Fruit fly (Drosophila melanogaster) whole organism, embryonic: ENCODE results near the gene CG9550.

ENCODE experiments used
- ATbp ChIP-seq: fragments of 200-800 bp; sonication (Bioruptor generic); optimal IDR thresholded peaks from 2 replicates; lab custom pipeline; 2017; ENCODE audit warnings: missing biosample characterization, mild to moderate bottlenecking, missing genetic modification characterization, missing genetic modification reagents
- Aef1 ChIP-seq: fragments of 200-800 bp; sonication (Bioruptor generic); IDR thresholded peaks from 3 replicates; pipeline ENCODE4 v1.3.6; 2022; ENCODE audit warnings: missing biosample characterization, missing genetic modification characterization
- Bgb ChIP-seq: fragments of 200-800 bp; sonication (Bioruptor generic); IDR thresholded peaks from 2 replicates; pipeline ENCODE4 v1.3.6; 2022; ENCODE audit warnings: missing biosample characterization, missing genetic modification characterization; ENCODE audit not compliant: partially characterized antibody
- CG10209 ChIP-seq: fragments of 200-800 bp; sonication (Bioruptor generic); optimal IDR thresholded peaks from 3 replicates; lab custom pipeline; 2017; ENCODE audit warnings: missing biosample characterization, mild to moderate bottlenecking, missing genetic modification characterization, missing genetic modification reagents
- CG10431 ChIP-seq: fragments of 200-800 bp; sonication (Bioruptor generic); optimal IDR thresholded peaks from 3 replicates; lab custom pipeline; 2018; ENCODE audit warnings: missing biosample characterization, mild to moderate bottlenecking, missing genetic modification characterization
- CG11093 ChIP-seq: fragments of 200-800 bp; sonication (Bioruptor generic); IDR thresholded peaks from 3 replicates; pipeline ENCODE4 v1.3.6; 2022; ENCODE audit warnings: missing biosample characterization, missing genetic modification characterization
- CG11696 ChIP-seq: fragments of 200-800 bp; sonication (Bioruptor generic); IDR thresholded peaks from 2 replicates; pipeline ENCODE4 v1.3.6; 2022; ENCODE audit warnings: missing biosample characterization, missing genetic modification characterization
- CG13296 ChIP-seq: fragments of 200-800 bp; sonication (Bioruptor generic); optimal IDR thresholded peaks from 3 replicates; lab custom pipeline; 2018; ENCODE audit warnings: missing biosample characterization, mild to moderate bottlenecking, missing genetic modification characterization
- CG13424 ChIP-seq: fragments of 200-800 bp; sonication (Bioruptor generic); optimal IDR thresholded peaks from 2 replicates; lab custom pipeline; 2019; ENCODE audit warnings: missing biosample characterization, mild to moderate bottlenecking, missing genetic modification characterization, moderate library complexity
- CG14050 ChIP-seq: fragments of 200-800 bp; sonication (Bioruptor generic); IDR thresholded peaks from 3 replicates; pipeline ENCODE4 v1.3.6; 2022; ENCODE audit warnings: missing biosample characterization, missing genetic modification characterization
- CG1647 ChIP-seq: fragments of 200-800 bp; sonication (Bioruptor generic); optimal IDR thresholded peaks from 3 replicates; lab custom pipeline; 2016; ENCODE audit warnings: missing biosample characterization, missing genetic modification characterization
- CG16863 ChIP-seq: fragments of 200-800 bp; sonication (Bioruptor generic); optimal IDR thresholded peaks from 3 replicates; lab custom pipeline; 2016; ENCODE audit warnings: missing biosample characterization, missing genetic modification characterization
- CG17186 ChIP-seq: fragments of 200-800 bp; sonication (Bioruptor generic); optimal IDR thresholded peaks from 3 replicates; lab custom pipeline; 2017; ENCODE audit warnings: missing biosample characterization, missing genetic modification reagents, missing genetic modification characterization
- CG17829 ChIP-seq: fragments of 200-800 bp; optimal IDR thresholded peaks from 2 replicates; lab custom pipeline; 2019; ENCODE audit warnings: missing biosample characterization, mild to moderate bottlenecking, missing genetic modification characterization, moderate library complexity
- CG4707 ChIP-seq: fragments of 200-800 bp; sonication (Bioruptor generic); optimal IDR thresholded peaks from 2 replicates; lab custom pipeline; 2018; ENCODE audit warnings: missing biosample characterization, mild to moderate bottlenecking, missing genetic modification characterization, moderate library complexity
- CG5953 ChIP-seq: fragments of 200-800 bp; sonication (Bioruptor generic); IDR thresholded peaks from 2 replicates; pipeline ENCODE4 v1.3.6; 2022; ENCODE audit warnings: missing biosample characterization, missing genetic modification characterization
- CG6272 ChIP-seq: fragments of 200-800 bp; sonication (Bioruptor generic); IDR thresholded peaks from 2 replicates; pipeline ENCODE4 v1.3.6; 2022; ENCODE audit warnings: missing biosample characterization, missing genetic modification characterization
- CG6689 ChIP-seq: fragments of 200-800 bp; sonication (Bioruptor generic); IDR thresholded peaks from 2 replicates; pipeline ENCODE4 v1.3.6; 2022; ENCODE audit warnings: missing biosample characterization, missing genetic modification characterization
- CG7839 ChIP-seq: fragments of 200-800 bp; sonication (Bioruptor generic); optimal IDR thresholded peaks from 3 replicates; lab custom pipeline; 2018; ENCODE audit warnings: missing biosample characterization, mild to moderate bottlenecking, missing genetic modification characterization, moderate library complexity
- CG9932 ChIP-seq: fragments of 200-800 bp; sonication (Bioruptor generic); IDR thresholded peaks from 2 replicates; pipeline ENCODE4 v1.3.6; 2022; ENCODE audit warnings: missing biosample characterization, missing genetic modification characterization
- CHES-1-like ChIP-seq: fragments of 200-800 bp; sonication (Bioruptor generic); optimal IDR thresholded peaks from 2 replicates; lab custom pipeline; 2016; ENCODE audit warnings: missing biosample characterization, missing genetic modification characterization
- D19A ChIP-seq: fragments of 200-800 bp; optimal IDR thresholded peaks from 3 replicates; lab custom pipeline; 2019; ENCODE audit warnings: missing biosample characterization, mild to moderate bottlenecking, missing genetic modification characterization, moderate library complexity
- Dip2 ChIP-seq: fragments of 200-800 bp; sonication (Bioruptor generic); IDR thresholded peaks from 2 replicates; pipeline ENCODE4 v1.3.6; 2022; ENCODE audit warnings: missing biosample characterization, missing genetic modification characterization
- HLH4C ChIP-seq: fragments of 200-800 bp; sonication (Bioruptor generic); IDR thresholded peaks from 3 replicates; pipeline ENCODE4 v1.3.6; 2022; ENCODE audit warnings: missing biosample characterization, missing genetic modification characterization; ENCODE audit not compliant: partially characterized antibody
- Hmx ChIP-seq: fragments of 200-800 bp; sonication (Bioruptor generic); optimal IDR thresholded peaks from 2 replicates; lab custom pipeline; 2016; ENCODE audit warnings: missing biosample characterization, missing genetic modification characterization
- Jarid2 ChIP-seq: fragments of 200-800 bp; sonication (Bioruptor generic); optimal IDR thresholded peaks from 3 replicates; lab custom pipeline; 2017; ENCODE audit warnings: mild to moderate bottlenecking, missing biosample characterization, missing genetic modification reagents, missing genetic modification characterization
- Lhr ChIP-seq: fragments of 200-800 bp; sonication (Bioruptor generic); optimal IDR thresholded peaks from 3 replicates; lab custom pipeline; 2017; ENCODE audit warnings: mild to moderate bottlenecking, missing biosample characterization, missing genetic modification reagents, missing genetic modification characterization
- Mes4 ChIP-seq: fragments of 200-800 bp; sonication (Bioruptor generic); optimal IDR thresholded peaks from 2 replicates; lab custom pipeline; 2016; ENCODE audit warnings: missing biosample characterization, missing genetic modification characterization
- Opbp ChIP-seq: fragments of 200-800 bp; sonication (Bioruptor generic); IDR thresholded peaks from 3 replicates; pipeline ENCODE4 v1.3.6; 2022; ENCODE audit warnings: missing biosample characterization, missing genetic modification characterization; ENCODE audit not compliant: partially characterized antibody
- Sin3A ChIP-seq: fragments of >200 bp; optimal IDR thresholded peaks from 2 replicates; lab custom pipeline; 2018
- Usf ChIP-seq: fragments of 200-800 bp; sonication (Bioruptor generic); optimal IDR thresholded peaks from 2 replicates; lab custom pipeline; 2017; ENCODE audit warnings: missing genotype, missing biosample characterization, missing genetic modification characterization
- ac ChIP-seq: fragments of 200-800 bp; sonication (Bioruptor generic); optimal IDR thresholded peaks from 3 replicates; lab custom pipeline; 2017; ENCODE audit warnings: missing biosample characterization, mild to moderate bottlenecking, missing genetic modification characterization
- ash1 ChIP-seq: fragments of 200-800 bp; sonication (Bioruptor generic); optimal IDR thresholded peaks from 2 replicates; lab custom pipeline; 2018; ENCODE audit warnings: missing biosample characterization, mild to moderate bottlenecking, missing genetic modification characterization
- chinmo ChIP-seq: fragments of 200-800 bp; sonication (Bioruptor generic); IDR thresholded peaks from 4 replicates; pipeline ENCODE4 v1.3.6; 2022; ENCODE audit warnings: missing biosample characterization, missing genetic modification characterization; ENCODE audit not compliant: partially characterized antibody
- corto ChIP-seq: fragments of 200-800 bp; sonication (Bioruptor generic); optimal IDR thresholded peaks from 2 replicates; lab custom pipeline; 2016; ENCODE audit warnings: missing biosample characterization, mild to moderate bottlenecking, missing genetic modification characterization, moderate library complexity
- crc ChIP-seq: fragments of 200-800 bp; sonication (Bioruptor generic); optimal IDR thresholded peaks from 2 replicates; lab custom pipeline; 2016; ENCODE audit warnings: missing biosample characterization, missing genetic modification characterization
- en ChIP-seq: fragments of 200-800 bp; sonication (Bioruptor generic); optimal IDR thresholded peaks from 2 replicates; lab custom pipeline; 2016; ENCODE audit warnings: missing biosample characterization, missing genetic modification characterization
- fd3F ChIP-seq: fragments of 200-800 bp; sonication (Bioruptor generic); optimal IDR thresholded peaks from 2 replicates; lab custom pipeline; 2018; ENCODE audit warnings: missing biosample characterization, mild to moderate bottlenecking, missing genetic modification characterization, moderate library complexity
- grn ChIP-seq: fragments of 200-800 bp; sonication (Bioruptor generic); optimal IDR thresholded peaks from 3 replicates; lab custom pipeline; 2017; ENCODE audit warnings: missing biosample characterization, missing genetic modification characterization
- ham ChIP-seq: fragments of 200-800 bp; sonication (Bioruptor generic); IDR thresholded peaks from 2 replicates; pipeline ENCODE4 v1.3.6; 2022; ENCODE audit warnings: missing biosample characterization, missing genetic modification characterization
- otp ChIP-seq: fragments of 200-800 bp; sonication (Bioruptor generic); IDR thresholded peaks from 3 replicates; pipeline ENCODE4, ENCODE4 v1.3.6; 2022; ENCODE audit warnings: missing biosample characterization, missing genetic modification characterization
- ro ChIP-seq: fragments of 200-800 bp; sonication (Bioruptor generic); IDR thresholded peaks from 2 replicates; pipeline ENCODE4 v1.3.6; 2022; ENCODE audit warnings: missing biosample characterization, missing genetic modification characterization
- seq ChIP-seq: fragments of 200-800 bp; sonication (Bioruptor generic); IDR thresholded peaks from 2 replicates; pipeline ENCODE4 v1.3.6; 2022; ENCODE audit warnings: missing biosample characterization, missing genetic modification characterization
- slou ChIP-seq: fragments of 200-800 bp; sonication (Bioruptor generic); optimal IDR thresholded peaks from 3 replicates; lab custom pipeline; 2016; ENCODE audit warnings: missing biosample characterization, missing genetic modification characterization
- sug ChIP-seq: fragments of 200-800 bp; optimal IDR thresholded peaks from 2 replicates; lab custom pipeline; 2019; ENCODE audit warnings: missing biosample characterization, mild to moderate bottlenecking, missing genetic modification characterization, moderate library complexity
- tio ChIP-seq: fragments of 200-800 bp; sonication (Bioruptor generic); optimal IDR thresholded peaks from 2 replicates; lab custom pipeline; 2017; ENCODE audit warnings: missing biosample characterization, missing genetic modification characterization, inconsistent platforms
- toy ChIP-seq: fragments of 200-800 bp; sonication (Bioruptor generic); IDR thresholded peaks from 2 replicates; pipeline ENCODE4 v1.3.6; 2022; ENCODE audit warnings: missing biosample characterization, missing genetic modification characterization
- ttk ChIP-seq: fragments of 200-800 bp; sonication (Bioruptor generic); IDR thresholded peaks from 2 replicates; pipeline ENCODE4 v2.1.2; 2022; ENCODE audit warnings: missing biosample characterization, missing genetic modification characterization
- wdn ChIP-seq: fragments of 200-800 bp; sonication (Bioruptor generic); IDR thresholded peaks from 2 replicates; pipeline ENCODE4 v1.3.6; 2022; ENCODE audit warnings: missing biosample characterization, missing genetic modification characterization
- wor ChIP-seq: fragments of 200-800 bp; sonication (Bioruptor generic); IDR thresholded peaks from 2 replicates; pipeline ENCODE4 v1.3.6; 2022; ENCODE audit warnings: missing biosample characterization, missing genetic modification characterization

Gene CG9550

dm6 chr2L:6480212-6480994, 16.4 kb upstream of the CG9550 start, which contains the start of the genes Sec61alpha and Daxx (continued):
- TF ChIP-seq CG1647 (GFP tag; lab: Kevin White, UChicago), result peak; percentile 76
- TF ChIP-seq CG9932 (GFP tag; lab: Robert Waterston, UW), result peak; percentile 96
- TF ChIP-seq ATbp (GFP tag; lab: Kevin White, UChicago), result peak; percentile 49
- TF ChIP-seq ttk (GFP tag; lab: Robert Waterston, UW), result peak; percentile 73; the same call in 1 of the 2 replicates
- TF ChIP-seq grn (GFP tag; lab: Kevin White, UChicago), result no peak
- no peak for TF ChIP-seq CG11696 (GFP tag; lab: Robert Waterston, UW)
- peak; percentile 82 for TF ChIP-seq Aef1 (GFP tag; lab: Robert Waterston, UW)
- TF ChIP-seq CG10431 (GFP tag; lab: Kevin White, UChicago), result peak; percentile 42
- peak; percentile 100 for TF ChIP-seq Opbp
- TF ChIP-seq ham (GFP tag; lab: Robert Waterston, UW), result peak; percentile 74
- peak; percentile 83 for TF ChIP-seq crc (GFP tag; lab: Kevin White, UChicago)
- TF ChIP-seq CG16863 (GFP tag; lab: Kevin White, UChicago), result peak; percentile 89
- no peak for TF ChIP-seq CG4707 (GFP tag; lab: Kevin White, UChicago)
- TF ChIP-seq D19A (tag; lab: Kevin White, UChicago), result peak; percentile 63
- TF ChIP-seq wor, result peak; percentile 59
- peak; percentile 89 for TF ChIP-seq slou
- TF ChIP-seq CG13296 (GFP tag; lab: Kevin White, UChicago), result peak; percentile 76
- TF ChIP-seq wdn (GFP tag; lab: Robert Waterston, UW), result peak; percentile 81
- TF ChIP-seq CG5953, result peak; percentile 66
- TF ChIP-seq ac, result peak; percentile 5
- TF ChIP-seq Jarid2, result no peak
- TF ChIP-seq Bgb (GFP tag; lab: Robert Waterston, UW), result peak; percentile 100
- TF ChIP-seq Lhr (GFP tag; lab: Kevin White, UChicago), result peak; percentile 77
- TF ChIP-seq Dip2 (GFP tag; lab: Robert Waterston, UW), result no peak
- peak; percentile 82 for TF ChIP-seq CG6689 (GFP tag; lab: Robert Waterston, UW)
- peak; percentile 79 for TF ChIP-seq CG17186 (GFP tag; lab: Kevin White, UChicago)
- TF ChIP-seq CG11093 (GFP tag; lab: Robert Waterston, UW), result peak; percentile 60; the same call in 1 of the 3 replicates
- TF ChIP-seq toy, result peak; percentile 61; the same call in 1 of the 2 replicates
- peak; percentile 98 for TF ChIP-seq Sin3A (lab: Kevin White, UChicago)
- peak; percentile 87 for TF ChIP-seq sug (tag; lab: Kevin White, UChicago)
- TF ChIP-seq CG17829 (tag; lab: Kevin White, UChicago), result peak; percentile 83
- TF ChIP-seq HLH4C (GFP tag; lab: Robert Waterston, UW), result peak; percentile 99
- peak; percentile 81 for TF ChIP-seq fd3F (GFP tag; lab: Kevin White, UChicago)
- peak; percentile 89 for TF ChIP-seq CG6272 (GFP tag; lab: Robert Waterston, UW)
- peak; percentile 99 for TF ChIP-seq chinmo (GFP tag; lab: Robert Waterston, UW)
- peak; percentile 13 for TF ChIP-seq Hmx (GFP tag; lab: Kevin White, UChicago)
- TF ChIP-seq CHES-1-like (GFP tag; lab: Kevin White, UChicago), result peak; percentile 88
- TF ChIP-seq ash1 (GFP tag; lab: Kevin White, UChicago), result no peak
- TF ChIP-seq ro, result no peak
- peak; percentile 71; the same call in 2 of the 3 replicates for TF ChIP-seq otp (GFP tag; lab: Robert Waterston, UW)
- no peak for TF ChIP-seq tio (GFP tag; lab: Kevin White, UChicago)
- TF ChIP-seq seq (GFP tag; lab: Robert Waterston, UW), result peak; percentile 64
- peak; percentile 70 for TF ChIP-seq Usf (GFP tag; lab: Kevin White, UChicago)
- peak; percentile 87 for TF ChIP-seq CG13424 (tag; lab: Kevin White, UChicago)
- peak; percentile 74 for TF ChIP-seq CG10209
- TF ChIP-seq CG7839, result peak; percentile 75
- peak; percentile 66 for TF ChIP-seq en
- peak; percentile 65 for TF ChIP-seq Mes4 (GFP tag; lab: Kevin White, UChicago)
- peak; percentile 79 for TF ChIP-seq corto
- TF ChIP-seq CG14050 (GFP tag; lab: Robert Waterston, UW), result peak; percentile 76
